Worm (Caenorhabditis elegans) whole organism, L1 larva: Measurements from ENCODE around the gene F20B6.9.

Source experiments
- aha-1 ChIP-seq: fragments of 150-350 bp; optimal IDR thresholded peaks from 2 replicates; lab custom pipeline; 2014; ENCODE audit warnings: missing biosample characterization, missing genetic modification characterization
- ama-1 ChIP-seq: fragments of 150-350 bp; optimal IDR thresholded peaks from 2 replicates; lab custom pipeline; 2014
- ces-1 ChIP-seq: fragments of 150-350 bp; optimal IDR thresholded peaks from 2 replicates; lab custom pipeline; 2014; ENCODE audit warnings: missing biosample characterization, missing genetic modification reagents, missing genetic modification characterization
- fos-1 ChIP-seq: fragments of 150-350 bp; optimal IDR thresholded peaks from 2 replicates; lab custom pipeline; 2014; ENCODE audit warnings: missing biosample characterization, missing genetic modification characterization
- lir-3 ChIP-seq: sonication (generic microtip); optimal IDR thresholded peaks from 2 replicates; lab custom pipeline; 2016; ENCODE audit warnings: mild to moderate bottlenecking, missing genetic modification characterization, moderate library complexity, missing compliant biosample characterization; ENCODE audit not compliant: poor library complexity
- lsy-2 ChIP-seq, 2 experiments: fragments of 150-350 bp; optimal IDR thresholded peaks; 2 replicates each; lab custom pipeline; 2014; ENCODE audit warnings: missing biosample characterization in 2 of 2, missing genetic modification characterization in 2 of 2
- mdl-1 ChIP-seq, 2 experiments: fragments of 150-350 bp; optimal IDR thresholded peaks; 2 replicates each; lab custom pipeline; 2014 to 2017; ENCODE audit warnings: missing biosample characterization in 2 of 2, missing genetic modification characterization in 2 of 2, inconsistent platforms in 1 of 2
- mef-2 ChIP-seq: fragments of 150-350 bp; optimal IDR thresholded peaks from 2 replicates; lab custom pipeline; 2014; ENCODE audit warnings: missing biosample characterization, missing genetic modification characterization
- nhr-237 ChIP-seq: fragments of 150-350 bp; optimal IDR thresholded peaks from 2 replicates; lab custom pipeline; 2014; ENCODE audit warnings: missing biosample characterization, missing genetic modification characterization
- nhr-28 ChIP-seq: fragments of 150-350 bp; optimal IDR thresholded peaks from 2 replicates; lab custom pipeline; 2014; ENCODE audit warnings: missing biosample characterization, missing genetic modification characterization
- rnt-1 ChIP-seq: sonication (generic microtip); optimal IDR thresholded peaks from 2 replicates; lab custom pipeline; 2016; ENCODE audit warnings: mild to moderate bottlenecking, missing genetic modification characterization, moderate library complexity, missing compliant biosample characterization

DNA sequence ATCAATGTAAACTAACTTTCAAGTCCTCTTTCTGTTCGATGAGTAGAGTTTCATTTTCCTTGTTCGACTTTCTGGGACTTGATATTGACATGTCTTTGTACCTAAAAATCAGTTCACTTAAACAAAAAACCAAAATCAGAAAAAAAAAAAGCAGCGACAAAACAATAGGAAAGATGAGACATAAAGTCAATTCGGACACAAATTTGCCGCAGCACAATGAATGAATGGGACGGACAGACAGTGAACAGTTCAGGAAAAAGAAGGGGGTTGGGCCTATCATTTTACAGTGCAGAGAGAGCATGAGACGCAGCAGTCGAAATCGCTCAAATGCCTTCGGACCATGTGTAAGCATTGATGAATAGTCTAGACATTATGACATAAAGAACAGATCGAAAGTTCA, 20.6 kb downstream of the F20B6.9 start, which contains the start of gene mrp-6:
- TF ChIP-seq aha-1 (tag; lab: Kevin White, UChicago), result no peak
- TF ChIP-seq rnt-1, result no peak
- TF ChIP-seq mef-2, result no peak
- TF ChIP-seq nhr-28 (tag; lab: Kevin White, UChicago), result no peak
- TF ChIP-seq nhr-237 (tag; lab: Kevin White, UChicago), result no peak
- TF ChIP-seq lir-3 (tag; lab: Kevin White, UChicago), result no peak
- TF ChIP-seq ama-1, result no peak
- no peak for TF ChIP-seq lsy-2 (tag; optimal IDR thresholded peaks at IDR 0.05; lab: Kevin White, UChicago)
- TF ChIP-seq mdl-1 (tag; optimal IDR thresholded peaks at IDR 0.05; lab: Kevin White, UChicago), result no peak
- no peak for TF ChIP-seq ces-1
- TF ChIP-seq fos-1 (tag; lab: Kevin White, UChicago), result no peak
